Fruit fly (Drosophila melanogaster): ENCODE measurements around the gene Sptr.

Sptr gene

dm6 chrX:8483671-8484070, 19.4 kb upstream of the Sptr start, which contains the start of gene CG33223:
Gene CG33223, minus strand, starts transcription at chrX:8483885.
- TF ChIP-seq CG6163 (GFP tag; IDR thresholded peaks at IDR 0.05) (no peak), ss (GFP tag; optimal IDR thresholded peaks at IDR 0.05) (no peak), Smox (GFP tag; optimal IDR thresholded peaks at IDR 0.05) (no peak), Eip75B (GFP tag; optimal IDR thresholded peaks at IDR 0.05) (no peak), Gug (GFP tag; IDR thresholded peaks at IDR 0.05) (no peak), dsx (GFP tag; optimal IDR thresholded peaks at IDR 0.05; ENCODE audit: poor library complexity, severe bottlenecking) (no peak), CG4318 (GFP tag; optimal IDR thresholded peaks at IDR 0.05) (no peak), acj6 (GFP tag; optimal IDR thresholded peaks at IDR 0.05) (no peak)

DNA sequence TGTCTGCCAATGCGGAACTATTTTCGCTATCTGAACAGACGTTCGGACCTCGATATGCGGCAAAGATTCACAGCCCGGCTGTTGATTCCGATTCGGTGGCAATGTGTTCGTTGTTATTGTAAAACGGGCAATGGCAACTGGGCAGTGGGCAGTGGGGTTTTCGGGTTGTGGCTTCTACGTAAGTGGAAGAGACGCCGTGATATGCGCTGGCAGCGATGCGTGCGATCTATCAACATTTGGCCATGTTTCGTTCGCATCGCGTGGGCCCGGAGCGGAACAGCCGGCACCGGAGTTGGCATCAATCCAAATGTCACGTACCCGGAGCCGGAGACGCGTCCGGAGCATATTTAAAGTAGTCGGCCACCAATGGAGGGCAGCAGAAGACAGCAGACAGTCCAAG, 17.2 kb upstream of the Sptr start, which contains the start of gene Cp38:
Cp38 (plus strand) TSS at position 376 of the 400 bp plus-strand sequence.
- TF ChIP-seq vri (GFP tag; optimal IDR thresholded peaks at IDR 0.05) (no peak), CG7368 (GFP tag; optimal IDR thresholded peaks at IDR 0.05) (no peak), lz (GFP tag; optimal IDR thresholded peaks at IDR 0.05) (no peak), Sox102F (GFP tag; optimal IDR thresholded peaks at IDR 0.05) (no peak), acj6 (GFP tag; optimal IDR thresholded peaks at IDR 0.05) (no peak)

DNA sequence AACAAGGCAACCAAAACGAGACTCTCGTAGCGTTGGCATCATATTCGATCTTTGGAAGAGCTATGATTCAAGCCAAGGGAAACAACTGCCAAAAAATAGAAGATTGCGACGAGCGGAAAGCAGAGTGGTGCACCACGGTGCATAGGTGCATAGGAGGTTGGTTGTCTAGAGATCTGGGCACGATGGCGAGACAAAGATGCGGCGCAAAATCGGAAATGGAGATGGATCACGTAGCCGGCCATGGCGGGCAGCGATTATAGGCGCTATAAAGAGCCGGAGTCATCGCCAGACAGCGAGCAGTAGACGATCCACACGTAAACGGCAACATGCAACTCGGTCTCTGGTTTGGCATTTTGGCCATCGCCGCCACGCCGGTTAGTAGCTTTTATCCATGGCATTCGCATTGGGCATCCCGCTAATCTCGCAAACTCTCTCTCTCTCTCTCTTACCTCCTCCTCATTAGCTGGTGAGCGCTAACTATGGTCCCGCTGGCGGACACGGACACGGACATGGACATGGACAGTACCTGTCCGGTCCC, 14.9 kb upstream of the Sptr start, which contains the start of gene Cp36:
Cp36 (plus strand) TSS at position 289 of the 538 bp plus-strand sequence.
- TF ChIP-seq CG11762 (GFP tag; optimal IDR thresholded peaks at IDR 0.05; ENCODE audit: insufficient read depth) = no peak
- TF ChIP-seq acj6 (GFP tag; optimal IDR thresholded peaks at IDR 0.05) = no peak
- no peak for TF ChIP-seq CG31627 (GFP tag; optimal IDR thresholded peaks at IDR 0.05)
- TF ChIP-seq fkh (GFP tag; optimal IDR thresholded peaks at IDR 0.05) = no peak
- no peak for TF ChIP-seq CG6276 (GFP tag; optimal IDR thresholded peaks at IDR 0.05)
- no peak for TF ChIP-seq esn (GFP tag; optimal IDR thresholded peaks at IDR 0.05)
- no peak for TF ChIP-seq CG16779 (tag; optimal IDR thresholded peaks at IDR 0.05)
- no peak for TF ChIP-seq CG11294 (GFP tag; IDR thresholded peaks at IDR 0.05)

DNA sequence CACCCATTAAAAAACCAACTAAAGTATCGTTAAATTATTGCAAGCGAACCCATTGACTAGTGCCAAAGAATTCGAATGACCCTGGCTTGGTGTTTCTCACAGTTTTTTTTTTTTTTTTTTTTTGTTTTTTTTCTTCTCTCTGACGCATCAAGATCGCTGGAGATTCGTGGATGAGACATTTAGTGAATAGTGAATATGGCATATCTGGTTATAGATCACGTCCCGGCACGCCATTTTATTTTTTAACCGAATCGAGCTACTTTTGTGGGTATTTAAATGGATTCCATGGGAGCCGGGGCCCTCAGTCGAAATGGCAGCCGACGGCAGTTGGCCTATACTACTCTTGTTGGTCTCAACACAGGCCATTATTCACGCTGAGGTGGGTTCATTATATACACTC, 12.6 kb upstream of the Sptr start, which contains the start of gene Cp7Fc:
Cp7Fc (plus strand) TSS at position 301 of the 400 bp plus-strand sequence.
- TF ChIP-seq CG6792 (GFP tag; optimal IDR thresholded peaks at IDR 0.05) (no peak), net (GFP tag; optimal IDR thresholded peaks at IDR 0.05) (no peak)

DNA sequence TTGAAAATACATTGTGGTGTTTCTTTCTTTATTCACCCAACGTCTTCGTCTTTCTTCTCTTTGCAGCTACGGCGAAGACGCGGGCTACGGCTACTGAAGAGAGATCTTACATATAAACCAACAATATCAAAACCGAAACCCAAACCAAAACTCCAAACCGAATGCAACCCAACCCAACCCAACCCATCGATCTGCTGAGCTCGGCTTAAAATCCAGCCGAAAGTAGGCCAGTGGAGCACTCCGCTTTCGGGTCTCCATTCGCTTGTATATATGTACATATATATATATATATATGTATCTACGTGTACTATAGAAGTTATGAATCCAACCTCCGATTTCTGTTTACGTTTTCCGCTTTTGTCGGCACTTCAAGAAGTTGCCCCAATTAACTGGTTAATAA, 11.4 kb upstream of the Sptr start:
- TF ChIP-seq net (GFP tag; optimal IDR thresholded peaks at IDR 0.05) (no peak), fd85E (GFP tag; optimal IDR thresholded peaks at IDR 0.05) (no peak), Hr39 (GFP tag; optimal IDR thresholded peaks at IDR 0.05) (no peak), CG11902 (GFP tag; optimal IDR thresholded peaks at IDR 0.05) (no peak), spab (GFP tag; optimal IDR thresholded peaks at IDR 0.05) (no peak), CG32006 (GFP tag; optimal IDR thresholded peaks at IDR 0.05) (no peak), dac (GFP tag; optimal IDR thresholded peaks at IDR 0.05) (no peak), eg (GFP tag; IDR thresholded peaks at IDR 0.05) (no peak), acj6 (GFP tag; optimal IDR thresholded peaks at IDR 0.05) (no peak), achi (GFP tag; optimal IDR thresholded peaks at IDR 0.05) (no peak), topi (GFP tag; optimal IDR thresholded peaks at IDR 0.05) (no peak), CG6792 (GFP tag; optimal IDR thresholded peaks at IDR 0.05) (no peak), CG31627 (GFP tag; optimal IDR thresholded peaks at IDR 0.05) (no peak), CG9139 (GFP tag; optimal IDR thresholded peaks at IDR 0.05) (no peak), esn (GFP tag; optimal IDR thresholded peaks at IDR 0.05) (no peak), CG6163 (GFP tag; IDR thresholded peaks at IDR 0.05) (no peak), Lpt (GFP tag; optimal IDR thresholded peaks at IDR 0.05) (no peak), pdm3 (GFP tag; optimal IDR thresholded peaks at IDR 0.05) (no peak), Smox (GFP tag; optimal IDR thresholded peaks at IDR 0.05) (no peak), lz (GFP tag; optimal IDR thresholded peaks at IDR 0.05) (no peak)

Measured in whole organism, prepupa.